Worm (Caenorhabditis elegans) whole organism, young adult: ENCODE measurements around the gene srh-244.

ENCODE experiments used
- F10E7.11 ChIP-seq: sonication (generic microtip); optimal IDR thresholded peaks from 2 replicates; lab custom pipeline; 2017; ENCODE audit warnings: mild to moderate bottlenecking, missing genetic modification characterization, moderate library complexity, missing compliant biosample characterization
- aptf-2 ChIP-seq: fragments of 200-800 bp; sonication (Bioruptor generic); conservative IDR thresholded peaks from 2 replicates; pipeline ENCODE4 v1.3.6; 2022; ENCODE audit warnings: missing genetic modification reagents, missing genetic modification characterization, missing compliant biosample characterization
- attf-5 ChIP-seq: fragments of 200-800 bp; sonication (Bioruptor generic); optimal IDR thresholded peaks from 2 replicates; lab custom pipeline; 2018; ENCODE audit warnings: mild to moderate bottlenecking, missing genetic modification characterization, missing compliant biosample characterization
- ceh-58 ChIP-seq: fragments of 200-800 bp; sonication (Bioruptor generic); IDR thresholded peaks from 2 replicates; pipeline ENCODE4 v1.3.6; 2022; ENCODE audit warnings: missing genetic modification characterization, missing compliant biosample characterization
- ets-4 ChIP-seq: fragments of 200-800 bp; sonication (Bioruptor generic); optimal IDR thresholded peaks from 2 replicates; lab custom pipeline; 2018; ENCODE audit warnings: mild to moderate bottlenecking, missing genetic modification characterization, missing compliant biosample characterization
- gei-17 ChIP-seq: fragments of 200-800 bp; sonication (Bioruptor generic); optimal IDR thresholded peaks from 2 replicates; lab custom pipeline; 2018; ENCODE audit warnings: mild to moderate bottlenecking, missing genetic modification characterization, missing compliant biosample characterization
- hsf-1 ChIP-seq: fragments of 200-800 bp; sonication (Bioruptor generic); IDR thresholded peaks from 2 replicates; pipeline ENCODE4 v1.3.6; 2022; ENCODE audit warnings: missing genetic modification reagents, missing genetic modification characterization, missing compliant biosample characterization
- nhr-27 ChIP-seq: fragments of 200-800 bp; sonication (Bioruptor generic); optimal IDR thresholded peaks from 2 replicates; lab custom pipeline; 2018; ENCODE audit warnings: mild to moderate bottlenecking, missing genetic modification characterization, moderate library complexity, missing compliant biosample characterization
- nhr-90 ChIP-seq: sonication (generic microtip); optimal IDR thresholded peaks from 2 replicates; lab custom pipeline; 2016; ENCODE audit warnings: missing genotype, mild to moderate bottlenecking, missing genetic modification characterization, missing compliant biosample characterization
- pha-4 ChIP-seq: fragments of 150-350 bp; sonication (generic microtip); optimal IDR thresholded peaks from 2 replicates; lab custom pipeline; 2014; ENCODE audit warnings: missing biosample characterization, missing genetic modification reagents, missing genetic modification characterization
- snpc-4 ChIP-seq, 5 experiments: fragments of 150-350 bp in 1 of 5; sonication (generic microtip) in 4 of 5; optimal IDR thresholded peaks; 2 replicates each; lab custom pipeline; 2014 to 2018; ENCODE audit warnings: missing genetic modification characterization in 5 of 5, missing biosample characterization in 3 of 5, antibody characterized with exemption in 2 of 5, mild to moderate bottlenecking in 2 of 5, missing compliant biosample characterization in 2 of 5, missing genotype in 2 of 5, moderate library complexity in 2 of 5, missing genetic modification reagents in 1 of 5
- somi-1 ChIP-seq: fragments of 200-800 bp; sonication (Bioruptor generic); optimal IDR thresholded peaks from 2 replicates; lab custom pipeline; 2018; ENCODE audit warnings: mild to moderate bottlenecking, missing genetic modification characterization, missing compliant biosample characterization
- unc-130 ChIP-seq: sonication (generic microtip); optimal IDR thresholded peaks from 2 replicates; lab custom pipeline; 2016; ENCODE audit warnings: missing genetic modification reagents, missing genetic modification characterization, missing compliant biosample characterization

ce11 chrV:7330868-7331267, 12.8 kb upstream of the srh-244 start, which contains the start of gene F10G2.2:
- no peak for TF ChIP-seq hsf-1 (GFP tag; lab: Robert Waterston, UW)
- no peak for TF ChIP-seq pha-4 (tag; lab: Kevin White, UChicago)
- TF ChIP-seq somi-1: no peak
- TF ChIP-seq gei-17 (GFP tag; lab: Kevin White, UChicago): no peak
- TF ChIP-seq snpc-4 (GFP tag; optimal IDR thresholded peaks at IDR 0.05; lab: Kevin White, UChicago): no peak
- no peak for TF ChIP-seq snpc-4 (tag; optimal IDR thresholded peaks at IDR 0.05; lab: Kevin White, UChicago)
- TF ChIP-seq attf-5: no peak
- TF ChIP-seq nhr-90 (tag; lab: Kevin White, UChicago): no peak
- TF ChIP-seq unc-130 (GFP tag; lab: Kevin White, UChicago): no peak
- no peak for TF ChIP-seq ets-4 (GFP tag; lab: Kevin White, UChicago)
- TF ChIP-seq ceh-58 (GFP tag; lab: Robert Waterston, UW): no peak
- TF ChIP-seq aptf-2 (GFP tag; lab: Robert Waterston, UW): no peak
- no peak for TF ChIP-seq F10E7.11
- no peak for TF ChIP-seq nhr-27 (tag; lab: Kevin White, UChicago)
